Worm (Caenorhabditis elegans): ENCODE measurements around the gene F15H10.9.

F15H10.9 gene

ce11 chrV:10440723-10441122 is 26.2 kb upstream of the F15H10.9 start, which contains the start of gene snf-10:
Gene snf-10, minus strand, starts transcription at chrV:10440823.
- TF ChIP-seq lin-39 (tag; optimal IDR thresholded peaks at IDR 0.05) (no peak), Y5F2A.4 (GFP tag; optimal IDR thresholded peaks at IDR 0.05) (no peak), F44E2.7 (GFP tag; IDR thresholded peaks at IDR 0.05) (no peak), dmd-6 (GFP tag; IDR thresholded peaks at IDR 0.05) (no peak), pqm-1 (tag; optimal IDR thresholded peaks at IDR 0.05) (no peak), F49E8.2 (tag; optimal IDR thresholded peaks at IDR 0.05; ENCODE audit: borderline replicate concordance) (no peak), tag-97 (GFP tag; IDR thresholded peaks at IDR 0.05) (no peak), zag-1 (tag; optimal IDR thresholded peaks at IDR 0.05) (no peak), ama-1 (optimal IDR thresholded peaks at IDR 0.05) (no peak), nhr-28 (tag; optimal IDR thresholded peaks at IDR 0.05) (no peak), snpc-4 (tag; optimal IDR thresholded peaks at IDR 0.05) (no peak), mdl-1 (tag; optimal IDR thresholded peaks at IDR 0.05) (no peak), snpc-1.2 (GFP tag; IDR thresholded peaks at IDR 0.05) (no peak), daf-19 (GFP tag; conservative IDR thresholded peaks at IDR 0.05) (no peak), ceh-82 (tag; optimal IDR thresholded peaks at IDR 0.05) (no peak), zip-2 (tag; optimal IDR thresholded peaks at IDR 0.05) (no peak)

- TF ChIP-seq ceh-32 (tag; optimal IDR thresholded peaks at IDR 0.05; ENCODE audit: poor library complexity) (no peak), pqm-1 (tag; optimal IDR thresholded peaks at IDR 0.05) (no peak), tag-97 (GFP tag; IDR thresholded peaks at IDR 0.05) (no peak), set-16 (GFP tag; IDR thresholded peaks at IDR 0.05) (no peak), egl-43 (GFP tag; IDR thresholded peaks at IDR 0.05) (no peak), mxl-3 (GFP tag; optimal IDR thresholded peaks at IDR 0.05) (no peak), lin-39 (tag; optimal IDR thresholded peaks at IDR 0.05) (no peak), saeg-2 (GFP tag; IDR thresholded peaks at IDR 0.05) (no peak), dve-1 (tag; optimal IDR thresholded peaks at IDR 0.05; ENCODE audit: insufficient read depth) (no peak), unc-39 (tag; optimal IDR thresholded peaks at IDR 0.05) (no peak), zip-2 (tag; optimal IDR thresholded peaks at IDR 0.05) (no peak), skn-1 (tag; optimal IDR thresholded peaks at IDR 0.05) (no peak), ama-1 (optimal IDR thresholded peaks at IDR 0.05) (no peak), aly-2 (tag; optimal IDR thresholded peaks at IDR 0.05) (no peak), gei-8 (GFP tag; optimal IDR thresholded peaks at IDR 0.05) (no peak), zip-11 (GFP tag; IDR thresholded peaks at IDR 0.05) (no peak), unc-62 (GFP tag; optimal IDR thresholded peaks at IDR 0.05 in 1 of 2) (no peak), unc-62 (tag; optimal IDR thresholded peaks at IDR 0.05) (no peak)
These were observed 22.1 kb upstream of the F15H10.9 start, which contains the start of gene set-22 for ce11 chrV:10436612-10437011. Gene set-22, plus strand, starts transcription at chrV:10436912.

DNA sequence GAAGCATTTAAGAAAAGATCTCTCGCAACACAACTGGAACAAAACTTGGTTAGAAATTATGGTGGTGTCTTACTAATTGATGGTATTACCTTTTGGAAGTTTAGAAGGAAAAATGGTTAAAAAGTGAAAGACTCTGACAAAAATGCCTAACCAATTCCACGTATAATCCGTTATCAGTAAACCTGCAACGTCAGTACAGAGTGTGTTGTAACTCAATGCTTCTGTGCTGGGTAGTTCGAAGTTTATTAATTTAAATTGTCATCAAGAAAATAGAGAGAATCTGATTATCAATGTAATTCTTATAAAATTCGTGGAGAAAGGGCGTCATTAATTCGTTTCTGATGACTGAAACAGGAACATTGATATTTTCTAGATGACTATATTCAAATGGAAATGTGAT is 20.7 kb upstream of the F15H10.9 start:
- TF ChIP-seq pqm-1 (tag; optimal IDR thresholded peaks at IDR 0.05): peak; percentile 44
- TF ChIP-seq snpc-4 (tag; optimal IDR thresholded peaks at IDR 0.05): no peak
- TF ChIP-seq set-16 (GFP tag; IDR thresholded peaks at IDR 0.05): no peak
- TF ChIP-seq nhr-6 (tag; optimal IDR thresholded peaks at IDR 0.05): no peak
- no peak for TF ChIP-seq nhr-10 (tag; optimal IDR thresholded peaks at IDR 0.05)
- TF ChIP-seq fos-1 (tag; optimal IDR thresholded peaks at IDR 0.05): no peak
- no peak for TF ChIP-seq skn-1 (tag; optimal IDR thresholded peaks at IDR 0.05)
- peak; percentile 36 for TF ChIP-seq nhr-28 (tag; optimal IDR thresholded peaks at IDR 0.05)
- no peak for TF ChIP-seq zip-2 (tag; optimal IDR thresholded peaks at IDR 0.05)
- TF ChIP-seq daf-16 (GFP tag; optimal IDR thresholded peaks at IDR 0.05): no peak
- peak; percentile 14 for TF ChIP-seq daf-16 (tag; optimal IDR thresholded peaks at IDR 0.05)
- peak in 1 of 2 experiments; percentile 95 for TF ChIP-seq unc-62 (GFP tag; optimal IDR thresholded peaks at IDR 0.05 in 1 of 2)
- TF ChIP-seq unc-62 (tag; optimal IDR thresholded peaks at IDR 0.05): no peak
- no peak for TF ChIP-seq zfp-3 (GFP tag; conservative IDR thresholded peaks at IDR 0.05)
- TF ChIP-seq mep-1 (tag; optimal IDR thresholded peaks at IDR 0.05): no peak
- TF ChIP-seq dmd-6 (GFP tag; IDR thresholded peaks at IDR 0.05): peak; percentile 54

DNA sequence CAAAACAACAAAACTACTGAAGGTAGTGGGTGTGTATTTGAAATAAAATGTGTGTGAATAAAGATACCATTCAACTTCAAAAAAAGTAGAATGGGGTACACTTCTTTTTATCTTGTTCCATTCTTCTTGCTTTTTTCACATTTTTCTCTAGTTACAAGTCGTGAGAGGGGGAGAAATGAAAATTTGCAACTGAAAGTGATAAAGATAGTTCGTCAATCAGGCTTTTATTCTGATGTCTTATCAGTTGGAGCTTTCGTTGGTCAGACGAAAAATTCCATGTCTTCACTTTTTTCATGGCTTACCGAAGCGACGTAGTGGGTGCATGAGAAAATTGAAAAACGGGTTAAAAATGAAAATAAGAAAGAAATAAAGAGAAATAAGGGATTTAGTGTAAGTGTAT is 19.2 kb upstream of the F15H10.9 start, which contains the start of gene Y32F6A.4:
Y32F6A.4 (minus strand) TSS at position 347 of the 400 bp plus-strand sequence.
- TF ChIP-seq nhr-28 (tag; optimal IDR thresholded peaks at IDR 0.05) (peak; percentile 39), lin-38 (GFP tag; IDR thresholded peaks at IDR 0.05) (no peak), pha-4 (GFP tag; IDR thresholded peaks at IDR 0.05) (no peak), pha-4 (tag; optimal IDR thresholded peaks at IDR 0.05) (no peak), dmd-6 (GFP tag; IDR thresholded peaks at IDR 0.05) (peak; percentile 41; the same call in 1 of the 2 replicates), pqm-1 (tag; optimal IDR thresholded peaks at IDR 0.05) (peak; percentile 69), hlh-11 (tag; optimal IDR thresholded peaks at IDR 0.05) (peak; percentile 15), unc-62 (GFP tag; optimal IDR thresholded peaks at IDR 0.05 in 1 of 2) (peak in 1 of 2 experiments; percentile 81), unc-62 (tag; optimal IDR thresholded peaks at IDR 0.05) (no peak), daf-16 (GFP tag; optimal IDR thresholded peaks at IDR 0.05) (no peak), daf-16 (tag; optimal IDR thresholded peaks at IDR 0.05) (peak; percentile 45), ZK546.5 (tag; optimal IDR thresholded peaks at IDR 0.05) (no peak), php-3 (GFP tag; IDR thresholded peaks at IDR 0.05) (peak; percentile 17; the same call in 1 of the 2 replicates)
